Fruit fly (Drosophila melanogaster): Measurements from ENCODE around the gene CG6569.

The CG6569 gene

dm6 chr3R:21858290-21858875 lies 9.3 kb downstream of the CG6569 start:
- TF ChIP-seq Rel (GFP tag; optimal IDR thresholded peaks at IDR 0.05) (no peak), Rel (tag; optimal IDR thresholded peaks at IDR 0.05) (no peak), psq (GFP tag; optimal IDR thresholded peaks at IDR 0.05) (no peak), lola (GFP tag; optimal IDR thresholded peaks at IDR 0.05) (no peak), rgr (GFP tag; optimal IDR thresholded peaks at IDR 0.05) (no peak), sv (GFP tag; optimal IDR thresholded peaks at IDR 0.05) (no peak), Vsx2 (GFP tag; optimal IDR thresholded peaks at IDR 0.05; ENCODE audit: partially characterized antibody) (no peak), HLH106 (tag; optimal IDR thresholded peaks at IDR 0.05) (no peak), CG32264 (GFP tag; optimal IDR thresholded peaks at IDR 0.05) (no peak), Mio (GFP tag; optimal IDR thresholded peaks at IDR 0.05) (no peak), Abd-B (GFP tag; optimal IDR thresholded peaks at IDR 0.05) (no peak), N (GFP tag; optimal IDR thresholded peaks at IDR 0.05) (no peak), Dfd (GFP tag; optimal IDR thresholded peaks at IDR 0.05) (no peak), h (GFP tag; optimal IDR thresholded peaks at IDR 0.05) (no peak), foxo (GFP tag; optimal IDR thresholded peaks at IDR 0.05) (no peak), dmrt93B (GFP tag; optimal IDR thresholded peaks at IDR 0.05) (no peak), brk (GFP tag; optimal IDR thresholded peaks at IDR 0.05) (no peak), jim (GFP tag; optimal IDR thresholded peaks at IDR 0.05) (no peak), fru (GFP tag; optimal IDR thresholded peaks at IDR 0.05) (no peak), pan (optimal IDR thresholded peaks at IDR 0.05) (no peak)

dm6 chr3R:21857509-21857908 lies 10.2 kb downstream of the CG6569 start:
- TF ChIP-seq pan (optimal IDR thresholded peaks at IDR 0.05) (no peak), foxo (GFP tag; optimal IDR thresholded peaks at IDR 0.05) (peak in 1 of 2 experiments; percentile 26), lola (GFP tag; optimal IDR thresholded peaks at IDR 0.05) (no peak), br (GFP tag; optimal IDR thresholded peaks at IDR 0.05) (no peak), h (GFP tag; optimal IDR thresholded peaks at IDR 0.05) (peak; percentile 13), GATAd (GFP tag; optimal IDR thresholded peaks at IDR 0.05) (no peak), woc (GFP tag; optimal IDR thresholded peaks at IDR 0.05) (peak; percentile 17), Abd-B (GFP tag; optimal IDR thresholded peaks at IDR 0.05) (no peak), Sp1 (GFP tag; optimal IDR thresholded peaks at IDR 0.05) (peak; percentile 11), CG9705 (GFP tag; optimal IDR thresholded peaks at IDR 0.05) (no peak), Rel (GFP tag; optimal IDR thresholded peaks at IDR 0.05) (no peak), Rel (tag; optimal IDR thresholded peaks at IDR 0.05) (no peak), tai (GFP tag; optimal IDR thresholded peaks at IDR 0.05) (no peak), OdsH (GFP tag; optimal IDR thresholded peaks at IDR 0.05) (peak; percentile 6), brk (GFP tag; optimal IDR thresholded peaks at IDR 0.05) (no peak), rgr (GFP tag; optimal IDR thresholded peaks at IDR 0.05) (no peak), fru (GFP tag; optimal IDR thresholded peaks at IDR 0.05) (peak; percentile 36), psq (GFP tag; optimal IDR thresholded peaks at IDR 0.05) (peak; percentile 7), jim (GFP tag; optimal IDR thresholded peaks at IDR 0.05) (no peak), Myc (optimal IDR thresholded peaks at IDR 0.05) (no peak), CrebA (GFP tag; optimal IDR thresholded peaks at IDR 0.05; ENCODE audit: borderline replicate concordance) (no peak), dmrt93B (GFP tag; optimal IDR thresholded peaks at IDR 0.05) (no peak), Vsx2 (GFP tag; optimal IDR thresholded peaks at IDR 0.05; ENCODE audit: partially characterized antibody) (no peak), Dfd (GFP tag; optimal IDR thresholded peaks at IDR 0.05) (no peak), ey (GFP tag; optimal IDR thresholded peaks at IDR 0.05) (peak; percentile 6), HLH106 (tag; optimal IDR thresholded peaks at IDR 0.05) (peak; percentile 28), CG32264 (GFP tag; optimal IDR thresholded peaks at IDR 0.05) (no peak), Mio (GFP tag; optimal IDR thresholded peaks at IDR 0.05) (no peak)

dm6 chr3R:21856873-21857243 lies 10.9 kb downstream of the CG6569 start:
- TF ChIP-seq psq (GFP tag; optimal IDR thresholded peaks at IDR 0.05) (no peak), CrebA (GFP tag; optimal IDR thresholded peaks at IDR 0.05; ENCODE audit: borderline replicate concordance) (no peak), CG32264 (GFP tag; optimal IDR thresholded peaks at IDR 0.05) (no peak), Vsx2 (GFP tag; optimal IDR thresholded peaks at IDR 0.05; ENCODE audit: partially characterized antibody) (no peak), sage (GFP tag; optimal IDR thresholded peaks at IDR 0.05) (no peak), dmrt93B (GFP tag; optimal IDR thresholded peaks at IDR 0.05) (no peak), foxo (GFP tag; optimal IDR thresholded peaks at IDR 0.05) (no peak)

- TF ChIP-seq sage (GFP tag; optimal IDR thresholded peaks at IDR 0.05) (peak; percentile 56), CrebA (GFP tag; optimal IDR thresholded peaks at IDR 0.05; ENCODE audit: borderline replicate concordance) (peak; percentile 64), HLH106 (tag; optimal IDR thresholded peaks at IDR 0.05) (no peak), Hr78 (GFP tag; optimal IDR thresholded peaks at IDR 0.05) (no peak), Abd-B (GFP tag; optimal IDR thresholded peaks at IDR 0.05) (no peak), jim (GFP tag; optimal IDR thresholded peaks at IDR 0.05) (peak; percentile 82), dsf (GFP tag; optimal IDR thresholded peaks at IDR 0.05; ENCODE audit: borderline replicate concordance) (no peak), GATAd (GFP tag; optimal IDR thresholded peaks at IDR 0.05) (no peak), Jra (GFP tag; optimal IDR thresholded peaks at IDR 0.05) (peak; percentile 43), Hnf4 (GFP tag; optimal IDR thresholded peaks at IDR 0.05) (peak; percentile 71), dmrt93B (GFP tag; optimal IDR thresholded peaks at IDR 0.05) (no peak), OdsH (GFP tag; optimal IDR thresholded peaks at IDR 0.05) (peak; percentile 55), Dfd (GFP tag; optimal IDR thresholded peaks at IDR 0.05) (no peak), lola (GFP tag; optimal IDR thresholded peaks at IDR 0.05) (no peak), brk (GFP tag; optimal IDR thresholded peaks at IDR 0.05) (peak; percentile 54), rgr (GFP tag; optimal IDR thresholded peaks at IDR 0.05) (peak; percentile 44), foxo (GFP tag; optimal IDR thresholded peaks at IDR 0.05) (peak; percentile 34 to 48), N (GFP tag; optimal IDR thresholded peaks at IDR 0.05) (no peak), Myc (optimal IDR thresholded peaks at IDR 0.05) (no peak), sv (GFP tag; optimal IDR thresholded peaks at IDR 0.05) (peak; percentile 61), fru (GFP tag; optimal IDR thresholded peaks at IDR 0.05) (peak; percentile 30), Sp1 (GFP tag; optimal IDR thresholded peaks at IDR 0.05) (peak; percentile 50), ey (GFP tag; optimal IDR thresholded peaks at IDR 0.05) (peak; percentile 50), Vsx2 (GFP tag; optimal IDR thresholded peaks at IDR 0.05; ENCODE audit: partially characterized antibody) (no peak), Dif (GFP tag; optimal IDR thresholded peaks at IDR 0.05; ENCODE audit: partially characterized antibody) (peak; percentile 28), Hr83 (GFP tag; optimal IDR thresholded peaks at IDR 0.05; ENCODE audit: poor library complexity, severe bottlenecking) (peak; percentile 92), br (GFP tag; optimal IDR thresholded peaks at IDR 0.05) (peak; percentile 29)
These were observed 11.4 kb downstream of the CG6569 start, which contains the start of gene glec for dm6 chr3R:21856098-21856872. Gene glec, minus strand, starts transcription at chr3R:21856266.

Measured in whole organism, wandering third instar larva.